Worm (Caenorhabditis elegans) whole organism, L3 larva: ENCODE results near the gene clec-142.

Experiments
- R02D3.7 ChIP-seq: fragments of 150-350 bp; optimal IDR thresholded peaks from 2 replicates; lab custom pipeline; 2014; ENCODE audit warnings: missing biosample characterization, missing genetic modification characterization
- aly-2 ChIP-seq: fragments of 150-350 bp; optimal IDR thresholded peaks from 2 replicates; lab custom pipeline; 2014; ENCODE audit warnings: missing biosample characterization, missing genetic modification characterization
- ama-1 ChIP-seq: fragments of 150-350 bp; optimal IDR thresholded peaks from 2 replicates; lab custom pipeline; 2018
- ceh-16 ChIP-seq: sonication (generic microtip); optimal IDR thresholded peaks from 2 replicates; lab custom pipeline; 2017; ENCODE audit warnings: missing biosample characterization, missing genetic modification characterization
- ceh-28 ChIP-seq: fragments of 150-350 bp; optimal IDR thresholded peaks from 2 replicates; lab custom pipeline; 2014; ENCODE audit warnings: missing biosample characterization, missing genetic modification reagents, missing genetic modification characterization
- jun-1 ChIP-seq: fragments of 150-350 bp; optimal IDR thresholded peaks from 2 replicates; lab custom pipeline; 2014; ENCODE audit warnings: missing biosample characterization, missing genetic modification reagents, missing genetic modification characterization
- mdl-1 ChIP-seq: fragments of 150-350 bp; optimal IDR thresholded peaks from 2 replicates; lab custom pipeline; 2014; ENCODE audit warnings: missing biosample characterization, missing genetic modification characterization
- nfya-1 ChIP-seq: sonication (generic microtip); optimal IDR thresholded peaks from 2 replicates; lab custom pipeline; 2017; ENCODE audit warnings: missing genetic modification characterization, mild to moderate bottlenecking, missing compliant biosample characterization, antibody characterized with exemption, moderate library complexity; ENCODE audit not compliant: insufficient read depth
- nhr-12 ChIP-seq: fragments of 150-350 bp; optimal IDR thresholded peaks from 2 replicates; lab custom pipeline; 2014; ENCODE audit warnings: missing biosample characterization, missing genetic modification characterization
- nhr-237 ChIP-seq: fragments of 150-350 bp; optimal IDR thresholded peaks from 2 replicates; lab custom pipeline; 2014; ENCODE audit warnings: missing biosample characterization, missing genetic modification characterization
- skn-1 ChIP-seq: fragments of 150-350 bp; optimal IDR thresholded peaks from 2 replicates; lab custom pipeline; 2014; ENCODE audit warnings: missing biosample characterization, missing genetic modification characterization
- unc-39 ChIP-seq: sonication (generic microtip); optimal IDR thresholded peaks from 4 replicates; lab custom pipeline; 2017; ENCODE audit warnings: missing biosample characterization, missing genetic modification characterization
- zag-1 ChIP-seq: fragments of 150-350 bp; optimal IDR thresholded peaks from 2 replicates; lab custom pipeline; 2014; ENCODE audit warnings: missing biosample characterization, missing genetic modification characterization
- ztf-11 ChIP-seq: fragments of 150-350 bp; optimal IDR thresholded peaks from 2 replicates; lab custom pipeline; 2014; ENCODE audit warnings: missing biosample characterization, missing genetic modification characterization

ce11 chrII:8311484-8311883 lies 33.0 kb downstream of the clec-142 start:
- TF ChIP-seq ceh-16 (tag; lab: Kevin White, UChicago) (no peak), ceh-28 (tag; lab: Kevin White, UChicago) (no peak), zag-1 (tag; lab: Kevin White, UChicago) (no peak), skn-1 (tag; lab: Kevin White, UChicago) (no peak), jun-1 (no peak), nfya-1 (no peak), ama-1 (lab: Kevin White, UChicago) (no peak), R02D3.7 (tag; lab: Kevin White, UChicago) (no peak), nhr-12 (no peak), nhr-237 (no peak), unc-39 (tag; lab: Kevin White, UChicago) (no peak), mdl-1 (no peak), aly-2 (tag; lab: Kevin White, UChicago) (no peak), ztf-11 (tag; lab: Kevin White, UChicago) (no peak)
